Worm (Caenorhabditis elegans): ENCODE data around the gene mics-1.

DNA sequence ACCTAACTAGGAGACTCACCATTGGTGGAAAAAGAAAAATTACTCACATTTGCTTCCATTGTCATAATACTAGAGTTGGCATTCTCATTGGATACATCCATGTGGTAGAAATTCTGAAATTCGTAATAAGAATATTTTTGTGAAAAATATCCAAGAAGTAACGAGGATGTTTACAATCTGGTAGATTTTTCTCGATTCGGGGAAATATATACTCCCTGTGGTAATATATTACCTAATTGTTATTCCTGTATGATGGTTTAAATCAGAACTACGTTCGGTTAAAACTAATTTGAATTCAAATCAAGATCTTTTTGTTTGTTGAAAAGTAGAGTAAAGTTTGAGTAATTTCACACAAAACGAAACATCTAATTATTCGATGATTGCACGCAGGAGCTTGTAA lies 29.1 kb downstream of the mics-1 start, which contains the start of gene srd-34:
- TF ChIP-seq hlh-13 (GFP tag; optimal IDR thresholded peaks at IDR 0.05) = no peak
- no peak for TF ChIP-seq nhr-11 (tag; optimal IDR thresholded peaks at IDR 0.05)
- TF ChIP-seq ceh-24 (tag; optimal IDR thresholded peaks at IDR 0.05) = no peak
- TF ChIP-seq dve-1 (tag; optimal IDR thresholded peaks at IDR 0.05) = no peak
- no peak for TF ChIP-seq rnt-1 (tag; optimal IDR thresholded peaks at IDR 0.05)
- TF ChIP-seq ama-1 (optimal IDR thresholded peaks at IDR 0.05) = no peak

Measured in whole organism, late embryonic.